Worm (Caenorhabditis elegans) whole organism, mixed stage, embryonic: ENCODE data around the gene C06A12.19.

Source experiments
- M03D4.4 ChIP-seq: sonication (generic microtip); optimal IDR thresholded peaks from 2 replicates; lab custom pipeline; 2017; ENCODE audit warnings: mild to moderate bottlenecking, missing genetic modification characterization, missing compliant biosample characterization
- bed-3 ChIP-seq: fragments of 200-800 bp; sonication (Bioruptor generic); optimal IDR thresholded peaks from 3 replicates; lab custom pipeline; 2018; ENCODE audit warnings: mild to moderate bottlenecking, missing genetic modification characterization, moderate library complexity, missing compliant biosample characterization
- blmp-1 ChIP-seq: fragments of 150-350 bp; optimal IDR thresholded peaks from 2 replicates; lab custom pipeline; 2014; ENCODE audit warnings: missing biosample characterization, missing genetic modification characterization
- ces-1 ChIP-seq: fragments of 150-350 bp; optimal IDR thresholded peaks from 2 replicates; lab custom pipeline; 2014; ENCODE audit warnings: missing biosample characterization, missing genetic modification reagents, missing genetic modification characterization
- drap-1 ChIP-seq: fragments of 200-800 bp; sonication (Bioruptor generic); optimal IDR thresholded peaks from 3 replicates; lab custom pipeline; 2018; ENCODE audit warnings: mild to moderate bottlenecking, missing genetic modification characterization, missing compliant biosample characterization
- lin-13 ChIP-seq: fragments of 150-350 bp; optimal IDR thresholded peaks from 2 replicates; lab custom pipeline; 2014; ENCODE audit warnings: missing biosample characterization, missing genetic modification characterization
- nhr-237 ChIP-seq: fragments of 150-350 bp; optimal IDR thresholded peaks from 2 replicates; lab custom pipeline; 2014; ENCODE audit warnings: missing biosample characterization, missing genetic modification characterization
- snpc-4 ChIP-seq: fragments of 150-350 bp; optimal IDR thresholded peaks from 2 replicates; lab custom pipeline; 2014; ENCODE audit warnings: missing biosample characterization, missing genetic modification characterization
- unc-62 ChIP-seq: fragments of 150-350 bp; optimal IDR thresholded peaks from 2 replicates; lab custom pipeline; 2014; ENCODE audit warnings: missing biosample characterization, missing genetic modification reagents, missing genetic modification characterization

- no peak for TF ChIP-seq snpc-4
- TF ChIP-seq M03D4.4: no peak
- no peak for TF ChIP-seq unc-62
- no peak for TF ChIP-seq nhr-237 (tag; lab: Kevin White, UChicago)
- no peak for TF ChIP-seq blmp-1 (tag; lab: Kevin White, UChicago)
- no peak for TF ChIP-seq bed-3
- no peak for TF ChIP-seq ces-1 (GFP tag; lab: Kevin White, UChicago)
- no peak for TF ChIP-seq drap-1 (GFP tag; lab: Kevin White, UChicago)
- TF ChIP-seq lin-13 (tag; lab: Kevin White, UChicago): no peak
Measured at ce11 chrIV:17473034-17473433, 33.1 kb upstream of the C06A12.19 start, which contains the start of gene gba-3.
